Fruit fly (Drosophila melanogaster) whole organism, embryonic: ENCODE measurements around the gene NdufV3.

Experiments
- Asciz ChIP-seq: fragments of 200-800 bp; sonication (Bioruptor generic); optimal IDR thresholded peaks from 2 replicates; lab custom pipeline; 2017; ENCODE audit warnings: missing biosample characterization, mild to moderate bottlenecking, missing genetic modification characterization, missing genetic modification reagents
- CG1024 ChIP-seq: fragments of 200-800 bp; sonication (Bioruptor generic); IDR thresholded peaks from 2 replicates; pipeline ENCODE4 v1.3.6; 2022; ENCODE audit warnings: missing biosample characterization, missing genetic modification characterization
- CG10321 ChIP-seq: fragments of 200-800 bp; sonication (Bioruptor generic); IDR thresholded peaks from 2 replicates; pipeline ENCODE4 v1.3.6; 2022; ENCODE audit warnings: missing biosample characterization, missing genetic modification characterization
- CG11247 ChIP-seq: fragments of 200-800 bp; sonication (Bioruptor generic); IDR thresholded peaks from 2 replicates; pipeline ENCODE4 v1.3.6; 2022; ENCODE audit warnings: missing biosample characterization, missing genetic modification characterization
- CG1233 ChIP-seq: fragments of 200-800 bp; sonication (Bioruptor generic); optimal IDR thresholded peaks from 4 replicates; lab custom pipeline; 2018; ENCODE audit warnings: missing biosample characterization, mild to moderate bottlenecking, missing genetic modification characterization
- CG12769 ChIP-seq: fragments of 200-800 bp; sonication (Bioruptor generic); optimal IDR thresholded peaks from 2 replicates; lab custom pipeline; 2019; ENCODE audit warnings: missing biosample characterization, mild to moderate bottlenecking, missing genetic modification characterization, moderate library complexity
- CG1602 ChIP-seq: fragments of 200-800 bp; sonication (Bioruptor generic); optimal IDR thresholded peaks from 3 replicates; lab custom pipeline; 2016; ENCODE audit warnings: missing biosample characterization, missing genetic modification characterization
- CG16863 ChIP-seq: fragments of 200-800 bp; sonication (Bioruptor generic); optimal IDR thresholded peaks from 3 replicates; lab custom pipeline; 2016; ENCODE audit warnings: missing biosample characterization, missing genetic modification characterization
- CG18599 ChIP-seq: fragments of 200-800 bp; sonication (Bioruptor generic); optimal IDR thresholded peaks from 3 replicates; lab custom pipeline; 2017; ENCODE audit warnings: missing biosample characterization, missing genetic modification characterization, mild to moderate bottlenecking, moderate library complexity, missing genetic modification reagents
- CG3065 ChIP-seq: fragments of 200-800 bp; sonication (Bioruptor generic); optimal IDR thresholded peaks from 2 replicates; lab custom pipeline; 2016; ENCODE audit warnings: missing biosample characterization, missing genetic modification characterization
- CG32532 ChIP-seq: fragments of 200-800 bp; sonication (Bioruptor generic); IDR thresholded peaks from 2 replicates; pipeline ENCODE4 v1.3.6; 2022; ENCODE audit warnings: missing biosample characterization, missing genetic modification characterization
- CG34376 ChIP-seq: fragments of 200-800 bp; sonication (Bioruptor generic); optimal IDR thresholded peaks from 2 replicates; lab custom pipeline; 2018; ENCODE audit warnings: missing biosample characterization, mild to moderate bottlenecking, missing genetic modification characterization
- CG4424 ChIP-seq: fragments of 200-800 bp; sonication (Bioruptor generic); optimal IDR thresholded peaks from 3 replicates; lab custom pipeline; 2016; ENCODE audit warnings: missing biosample characterization, missing genetic modification characterization
- CG7372 ChIP-seq: fragments of 200-800 bp; sonication (Bioruptor generic); IDR thresholded peaks from 2 replicates; pipeline ENCODE4 v1.3.6; 2022; ENCODE audit warnings: missing biosample characterization, missing genetic modification characterization
- CG8359 ChIP-seq: fragments of 200-800 bp; sonication (Bioruptor generic); optimal IDR thresholded peaks from 2 replicates; lab custom pipeline; 2017; ENCODE audit warnings: missing biosample characterization, mild to moderate bottlenecking, missing genetic modification characterization, borderline replicate concordance
- Chrac-16 ChIP-seq: fragments of 200-800 bp; sonication (Bioruptor generic); optimal IDR thresholded peaks from 3 replicates; lab custom pipeline; 2016; ENCODE audit warnings: missing biosample characterization, missing genetic modification characterization
- D19B ChIP-seq: fragments of 200-800 bp; sonication (Bioruptor generic); optimal IDR thresholded peaks from 2 replicates; lab custom pipeline; 2017; ENCODE audit warnings: missing biosample characterization, mild to moderate bottlenecking, missing genetic modification characterization
- Dad ChIP-seq: fragments of 200-800 bp; sonication (Bioruptor generic); optimal IDR thresholded peaks from 3 replicates; lab custom pipeline; 2016; ENCODE audit warnings: missing biosample characterization, missing genetic modification characterization
- Doc2 ChIP-seq: fragments of 200-800 bp; sonication (Bioruptor generic); IDR thresholded peaks from 2 replicates; pipeline ENCODE4 v1.3.6; 2022; ENCODE audit warnings: missing biosample characterization, missing genetic modification characterization
- ERR ChIP-seq: fragments of 200-800 bp; sonication (Bioruptor generic); optimal IDR thresholded peaks from 2 replicates; lab custom pipeline; 2016; ENCODE audit warnings: missing biosample characterization, missing genetic modification characterization
- Eip74EF ChIP-seq, 2 experiments: fragments of 200-800 bp in 1 of 2; fragments of >200 bp in 1 of 2; sonication (Bioruptor generic) in 1 of 2; optimal IDR thresholded peaks; 2 replicates each; lab custom pipeline; 2017 to 2019; ENCODE audit warnings: missing biosample characterization in 2 of 2, missing genetic modification characterization in 2 of 2, mild to moderate bottlenecking in 1 of 2, moderate library complexity in 1 of 2
- H2.0 ChIP-seq: fragments of 200-800 bp; sonication (Bioruptor generic); IDR thresholded peaks from 2 replicates; pipeline ENCODE4 v1.3.6; 2022; ENCODE audit warnings: missing biosample characterization, missing genetic modification characterization
- Hr39 ChIP-seq: fragments of >200 bp; optimal IDR thresholded peaks from 2 replicates; lab custom pipeline; 2017
- Kr ChIP-seq: fragments of 200-800 bp; sonication (Bioruptor generic); optimal IDR thresholded peaks from 2 replicates; lab custom pipeline; 2017; ENCODE audit warnings: missing biosample characterization, mild to moderate bottlenecking, missing genetic modification characterization
- Mad ChIP-seq: fragments of 200-800 bp; sonication (Bioruptor generic); optimal IDR thresholded peaks from 2 replicates; lab custom pipeline; 2016; ENCODE audit warnings: missing biosample characterization, missing genetic modification characterization
- Max ChIP-seq: fragments of 200-800 bp; sonication (Bioruptor generic); optimal IDR thresholded peaks from 2 replicates; lab custom pipeline; 2016; ENCODE audit warnings: missing biosample characterization, mild to moderate bottlenecking, missing genetic modification characterization
- Mrtf ChIP-seq: fragments of 200-800 bp; sonication (Bioruptor generic); IDR thresholded peaks from 3 replicates; pipeline ENCODE4 v1.3.6; 2022; ENCODE audit warnings: missing biosample characterization, missing genetic modification characterization
- PHDP ChIP-seq: fragments of 200-800 bp; sonication (Bioruptor generic); optimal IDR thresholded peaks from 3 replicates; lab custom pipeline; 2018; ENCODE audit warnings: missing biosample characterization, mild to moderate bottlenecking, missing genetic modification characterization, moderate library complexity
- Rfx ChIP-seq: fragments of 200-800 bp; sonication (Bioruptor generic); IDR thresholded peaks from 2 replicates; pipeline ENCODE4 v1.3.6; 2022; ENCODE audit warnings: missing biosample characterization, missing genetic modification characterization
- Rx ChIP-seq: fragments of 200-800 bp; sonication (Bioruptor generic); IDR thresholded peaks from 2 replicates; pipeline ENCODE4 v1.3.6; 2022; ENCODE audit warnings: missing biosample characterization, missing genetic modification characterization
- Six4 ChIP-seq: fragments of 200-800 bp; sonication (Bioruptor generic); optimal IDR thresholded peaks from 2 replicates; lab custom pipeline; 2016; ENCODE audit warnings: missing biosample characterization, missing genetic modification characterization
- cas ChIP-seq: fragments of 200-800 bp; sonication (Bioruptor generic); IDR thresholded peaks from 2 replicates; pipeline ENCODE4 v1.3.6; 2022; ENCODE audit warnings: missing biosample characterization, missing genetic modification characterization
- ci ChIP-seq: fragments of 200-800 bp; sonication (Bioruptor generic); IDR thresholded peaks from 3 replicates; pipeline ENCODE4 v1.3.6; 2022; ENCODE audit warnings: missing biosample characterization, missing genetic modification characterization
- grau ChIP-seq: fragments of 200-800 bp; optimal IDR thresholded peaks from 3 replicates; lab custom pipeline; 2019; ENCODE audit warnings: missing biosample characterization, mild to moderate bottlenecking, missing genetic modification characterization, moderate library complexity
- hth ChIP-seq: fragments of >200 bp; optimal IDR thresholded peaks from 2 replicates; lab custom pipeline; 2017; ENCODE audit warnings: inconsistent platforms
- jing ChIP-seq: fragments of 200-800 bp; sonication (Bioruptor generic); optimal IDR thresholded peaks from 2 replicates; lab custom pipeline; 2018; ENCODE audit warnings: missing biosample characterization, mild to moderate bottlenecking, missing genetic modification characterization
- klu ChIP-seq: fragments of 200-800 bp; sonication (Bioruptor generic); IDR thresholded peaks from 2 replicates; pipeline ENCODE4 v1.3.6; 2022; ENCODE audit warnings: missing biosample characterization, missing genetic modification characterization
- lov ChIP-seq, 2 experiments: fragments of 200-800 bp in 1 of 2; fragments of >200 bp in 1 of 2; sonication (Bioruptor generic) in 1 of 2; IDR thresholded peaks in 1 of 2; optimal IDR thresholded peaks in 1 of 2; 2 replicates in 1 of 2; 3 replicates in 1 of 2; pipeline versions ENCODE4 v1.3.6 to Lab custom; 2017 to 2022; ENCODE audit warnings: missing biosample characterization in 1 of 2, missing genetic modification characterization in 1 of 2
- nau ChIP-seq: fragments of 200-800 bp; sonication (Bioruptor generic); optimal IDR thresholded peaks from 3 replicates; lab custom pipeline; 2017; ENCODE audit warnings: missing biosample characterization, mild to moderate bottlenecking, missing genetic modification characterization, missing genetic modification reagents
- nerfin-2 ChIP-seq: fragments of 200-800 bp; sonication (Bioruptor generic); IDR thresholded peaks from 2 replicates; pipeline ENCODE4 v1.3.6; 2022; ENCODE audit warnings: missing biosample characterization, missing genetic modification characterization; ENCODE audit not compliant: partially characterized antibody
- pan ChIP-seq, 4 experiments: fragments of >200 bp in 3 of 4; fragments of 200-800 bp in 1 of 4; sonication (Bioruptor generic) in 1 of 4; optimal IDR thresholded peaks in 3 of 4; IDR thresholded peaks in 1 of 4; 2 replicates each; pipeline versions ENCODE4 v1.3.6 to Lab custom; 2017 to 2022; ENCODE audit warnings: missing biosample characterization in 2 of 4, missing genetic modification characterization in 2 of 4, mixed read lengths in 1 of 4
- seq ChIP-seq: fragments of 200-800 bp; sonication (Bioruptor generic); IDR thresholded peaks from 2 replicates; pipeline ENCODE4 v1.3.6; 2022; ENCODE audit warnings: missing biosample characterization, missing genetic modification characterization
- sim ChIP-seq: fragments of 200-800 bp; sonication (Bioruptor generic); IDR thresholded peaks from 2 replicates; pipeline ENCODE4 v1.3.6; 2022; ENCODE audit warnings: missing biosample characterization, missing genetic modification characterization
- stc ChIP-seq: fragments of 200-800 bp; sonication (Bioruptor generic); IDR thresholded peaks from 2 replicates; pipeline ENCODE4 v1.3.6; 2022; ENCODE audit warnings: missing biosample characterization, missing genetic modification characterization
- tna ChIP-seq: fragments of 200-800 bp; sonication (Bioruptor generic); IDR thresholded peaks from 2 replicates; pipeline ENCODE4 v1.3.6; 2022; ENCODE audit warnings: missing biosample characterization, missing genetic modification characterization; ENCODE audit not compliant: partially characterized antibody
- ttk ChIP-seq: fragments of 200-800 bp; sonication (Bioruptor generic); IDR thresholded peaks from 2 replicates; pipeline ENCODE4 v2.1.2; 2022; ENCODE audit warnings: missing biosample characterization, missing genetic modification characterization
- wek ChIP-seq: fragments of 200-800 bp; sonication (Bioruptor generic); optimal IDR thresholded peaks from 3 replicates; lab custom pipeline; 2018; ENCODE audit warnings: missing biosample characterization, mild to moderate bottlenecking, missing genetic modification characterization, moderate library complexity

NdufV3 gene

dm6 chrX:11382588-11382987 lies 32.8 kb downstream of the NdufV3 start:
- TF ChIP-seq Doc2 (no peak), CG4424 (GFP tag; lab: Kevin White, UChicago) (peak; percentile 93), ttk (GFP tag; lab: Robert Waterston, UW) (no peak)

DNA sequence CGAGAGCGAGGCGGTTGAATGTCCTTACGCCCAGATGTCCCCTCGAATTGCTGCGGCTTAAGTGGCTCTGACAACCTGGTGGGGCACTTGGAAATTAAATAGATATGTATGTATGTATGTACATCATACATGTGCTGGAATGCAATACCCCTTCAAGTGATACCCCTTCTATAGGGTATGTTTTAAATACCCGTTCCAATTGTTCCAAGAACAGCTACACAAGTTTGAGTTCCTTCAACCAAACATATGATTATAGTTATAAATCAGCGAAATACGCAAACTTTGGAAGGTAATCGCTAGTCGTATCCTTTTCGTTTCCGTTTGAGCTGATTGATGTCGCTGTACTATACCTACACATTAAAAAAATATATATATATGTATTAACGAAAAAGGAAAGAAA lies 33.7 kb downstream of the NdufV3 start:
- no peak for TF ChIP-seq Mad (GFP tag; lab: Kevin White, UChicago)
- TF ChIP-seq klu: no peak
- no peak for TF ChIP-seq PHDP (tag; lab: Kevin White, UChicago)
- TF ChIP-seq Max (GFP tag; lab: Kevin White, UChicago): no peak
- peak; percentile 1 for TF ChIP-seq CG12769 (tag; lab: Kevin White, UChicago)
- TF ChIP-seq Dad (GFP tag; lab: Kevin White, UChicago): no peak
- no peak for TF ChIP-seq nau (GFP tag; lab: Kevin White, UChicago)
- peak; percentile 65 for TF ChIP-seq D19B (GFP tag; lab: Kevin White, UChicago)

DNA sequence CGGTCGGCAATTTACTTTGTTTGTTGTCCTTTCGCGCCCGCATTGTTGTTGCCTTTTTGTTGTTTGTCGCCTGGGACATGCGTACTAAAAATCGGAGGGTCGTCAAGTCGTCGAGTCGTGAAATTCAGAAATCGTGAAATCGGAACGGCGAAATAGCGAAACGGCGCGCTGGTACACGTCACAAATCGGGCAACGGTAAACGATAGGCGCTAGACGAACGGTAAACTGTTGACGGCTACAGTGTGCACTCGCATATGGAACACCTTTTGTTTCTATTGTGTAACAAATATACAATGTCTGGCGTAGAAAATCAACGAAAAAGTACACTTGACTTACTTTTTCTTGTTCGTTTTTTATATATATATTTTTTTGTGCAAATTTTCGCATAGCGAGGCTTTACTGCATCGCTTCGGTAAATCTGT lies 34.2 kb downstream of the NdufV3 start:
- TF ChIP-seq tna (GFP tag; lab: Robert Waterston, UW) (no peak), jing (GFP tag; lab: Kevin White, UChicago) (no peak), pan (optimal IDR thresholded peaks at IDR 0.05; lab: Kevin White, UChicago) (no peak), pan (GFP tag; optimal IDR thresholded peaks at IDR 0.05 in 1 of 2, IDR thresholded peaks at IDR 0.05 in 1 of 2) (peak in 1 of 2 experiments; percentile 77), wek (no peak), Hr39 (lab: Kevin White, UChicago) (no peak), CG34376 (GFP tag; lab: Kevin White, UChicago) (peak; percentile 49), Kr (GFP tag; lab: Kevin White, UChicago) (no peak), sim (GFP tag; lab: Robert Waterston, UW) (no peak), Eip74EF (GFP tag; optimal IDR thresholded peaks at IDR 0.05; lab: Kevin White, UChicago) (no peak), H2.0 (GFP tag; lab: Robert Waterston, UW) (peak; percentile 49; the same call in 1 of the 2 replicates), Mrtf (GFP tag; lab: Robert Waterston, UW) (peak; percentile 74; the same call in 1 of the 3 replicates), ERR (GFP tag; lab: Kevin White, UChicago) (peak; percentile 2), CG18599 (GFP tag; lab: Kevin White, UChicago) (peak; percentile 90), grau (tag; lab: Kevin White, UChicago) (peak; percentile 90), CG1233 (peak; percentile 53), Chrac-16 (GFP tag; lab: Kevin White, UChicago) (peak; percentile 50), Rfx (GFP tag; lab: Robert Waterston, UW) (peak; percentile 90), cas (GFP tag; lab: Robert Waterston, UW) (peak; percentile 56; the same call in 1 of the 2 replicates), CG8359 (GFP tag; lab: Kevin White, UChicago) (no peak), Six4 (GFP tag; lab: Kevin White, UChicago) (no peak), Asciz (peak; percentile 16), CG1602 (GFP tag; lab: Kevin White, UChicago) (peak; percentile 19), lov (optimal IDR thresholded peaks at IDR 0.05; lab: Kevin White, UChicago) (no peak), lov (GFP tag; IDR thresholded peaks at IDR 0.05; lab: Robert Waterston, UW) (no peak), Rx (peak; percentile 52; the same call in 1 of the 2 replicates), CG4424 (GFP tag; lab: Kevin White, UChicago) (peak; percentile 41), CG16863 (GFP tag; lab: Kevin White, UChicago) (no peak), ci (GFP tag; lab: Robert Waterston, UW) (peak; percentile 77), hth (lab: Kevin White, UChicago) (no peak), stc (GFP tag; lab: Robert Waterston, UW) (peak; percentile 58; the same call in 1 of the 2 replicates), CG10321 (GFP tag; lab: Robert Waterston, UW) (peak; percentile 47; the same call in 1 of the 2 replicates), nerfin-2 (no peak), CG32532 (GFP tag; lab: Robert Waterston, UW) (peak; percentile 90), seq (GFP tag; lab: Robert Waterston, UW) (peak; percentile 75), CG3065 (GFP tag; lab: Kevin White, UChicago) (no peak), CG1024 (GFP tag; lab: Robert Waterston, UW) (peak; percentile 32; the same call in 1 of the 2 replicates), CG7372 (GFP tag; lab: Robert Waterston, UW) (peak; percentile 76), CG11247 (GFP tag; lab: Robert Waterston, UW) (peak; percentile 81)
